In the genomic region with DNA sequence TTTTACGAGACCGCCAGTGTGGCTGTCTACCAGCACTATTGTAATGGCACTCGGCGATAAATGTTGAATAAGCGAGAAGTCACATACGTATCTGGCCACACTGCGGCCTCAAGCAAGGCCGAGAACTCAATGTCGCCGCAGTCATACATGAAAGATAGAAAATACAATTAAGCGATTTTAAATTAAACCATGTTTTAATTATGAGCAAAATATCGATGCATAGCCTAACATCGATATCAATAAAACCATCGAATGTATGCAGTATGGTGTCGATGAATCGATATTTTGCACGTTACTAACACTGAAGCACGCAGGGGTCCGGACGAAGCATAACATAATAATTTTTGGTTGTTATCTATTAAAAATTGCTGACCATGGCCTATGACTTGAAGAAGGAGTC, we compare ENCODE assay signal across 1 fruit fly cellular context.
TF ChIP-seq lines count a peak whose summit lies in the region.

A gene (minus strand): TSS at position 202 of the 400 bp plus-strand sequence.
A gene (plus strand): TSS at position 288 of the 400 bp plus-strand sequence.

TF ChIP-seq in whole organism, embryonic, 481 proteins besides CTCF, POLR2A, EP300 and RAD21 (continued from another document and continues in another):
- TF ChIP-seq Mad (GFP tag; optimal IDR thresholded peaks at IDR 0.05; lab: Kevin White, UChicago) (peak; percentile 33), CG12659 (GFP tag; optimal IDR thresholded peaks at IDR 0.05; lab: Kevin White, UChicago) (peak; percentile 65), Antp (GFP tag; optimal IDR thresholded peaks at IDR 0.05; lab: Kevin White, UChicago) (peak; percentile 14), Camta (GFP tag; optimal IDR thresholded peaks at IDR 0.05; lab: Kevin White, UChicago) (peak; percentile 20), CG42726 (GFP tag; IDR thresholded peaks at IDR 0.05; lab: Robert Waterston, UW; ENCODE audit: partially characterized antibody) (peak; percentile 94), lilli (GFP tag; optimal IDR thresholded peaks at IDR 0.05; lab: Kevin White, UChicago) (peak; percentile 29), mam (GFP tag; optimal IDR thresholded peaks at IDR 0.05; lab: Kevin White, UChicago) (peak; percentile 30), CG2678 (tag; optimal IDR thresholded peaks at IDR 0.05; lab: Kevin White, UChicago) (no peak), sna (GFP tag; IDR thresholded peaks at IDR 0.05; lab: Robert Waterston, UW; ENCODE audit: partially characterized antibody) (peak; percentile 90), CG3995 (GFP tag; optimal IDR thresholded peaks at IDR 0.05; lab: Kevin White, UChicago) (peak; percentile 55), CG9609 (GFP tag; optimal IDR thresholded peaks at IDR 0.05; lab: Kevin White, UChicago) (no peak), CG7928 (GFP tag; optimal IDR thresholded peaks at IDR 0.05; lab: Kevin White, UChicago) (peak; percentile 33), ftz-f1 (GFP tag; optimal IDR thresholded peaks at IDR 0.05; lab: Kevin White, UChicago) (peak; percentile 10), CG33213 (GFP tag; optimal IDR thresholded peaks at IDR 0.05; lab: Kevin White, UChicago) (peak; percentile 78), nom (GFP tag; optimal IDR thresholded peaks at IDR 0.05; lab: Kevin White, UChicago) (no peak), CG34422 (GFP tag; IDR thresholded peaks at IDR 0.05; lab: Robert Waterston, UW) (no peak), CG11085 (GFP tag; IDR thresholded peaks at IDR 0.05; lab: Robert Waterston, UW) (no peak), gsb-n (tag; optimal IDR thresholded peaks at IDR 0.05; lab: Kevin White, UChicago) (no peak), inv (GFP tag; IDR thresholded peaks at IDR 0.05; lab: Robert Waterston, UW; ENCODE audit: partially characterized antibody) (peak; percentile 96), CG6272 (GFP tag; IDR thresholded peaks at IDR 0.05; lab: Robert Waterston, UW) (peak; percentile 39; the same call in 1 of the 2 replicates), trem (tag; optimal IDR thresholded peaks at IDR 0.05; lab: Kevin White, UChicago) (peak; percentile 61), Ets97D (GFP tag; optimal IDR thresholded peaks at IDR 0.05; lab: Kevin White, UChicago) (peak; percentile 72), peb (GFP tag; IDR thresholded peaks at IDR 0.05; lab: Robert Waterston, UW) (no peak), CHES-1-like (GFP tag; optimal IDR thresholded peaks at IDR 0.05; lab: Kevin White, UChicago) (no peak), nerfin-2 (GFP tag; IDR thresholded peaks at IDR 0.05; lab: Robert Waterston, UW; ENCODE audit: partially characterized antibody) (peak; percentile 81), tgo (GFP tag; IDR thresholded peaks at IDR 0.05; lab: Robert Waterston, UW) (no peak), knrl (GFP tag; IDR thresholded peaks at IDR 0.05; lab: Robert Waterston, UW; ENCODE audit: partially characterized antibody) (peak; percentile 98), CG15514 (GFP tag; optimal IDR thresholded peaks at IDR 0.05; lab: Kevin White, UChicago) (peak; percentile 91), sc (optimal IDR thresholded peaks at IDR 0.05; lab: Kevin White, UChicago) (no peak), sc (GFP tag; optimal IDR thresholded peaks at IDR 0.05; lab: Kevin White, UChicago) (no peak), eyg (GFP tag; optimal IDR thresholded peaks at IDR 0.05; lab: Kevin White, UChicago) (no peak), CG18476 (GFP tag; optimal IDR thresholded peaks at IDR 0.05; lab: Kevin White, UChicago) (no peak), chm (GFP tag; IDR thresholded peaks at IDR 0.05; lab: Robert Waterston, UW) (no peak), Adf1 (GFP tag; IDR thresholded peaks at IDR 0.05; lab: Robert Waterston, UW) (peak; percentile 28; the same call in 1 of the 2 replicates), stwl (tag; optimal IDR thresholded peaks at IDR 0.05; lab: Kevin White, UChicago) (peak; percentile 98), CG2889 (GFP tag; IDR thresholded peaks at IDR 0.05; lab: Robert Waterston, UW) (no peak), Gug (GFP tag; IDR thresholded peaks at IDR 0.05; lab: Robert Waterston, UW) (peak; percentile 17; the same call in 1 of the 4 replicates), shn (GFP tag; optimal IDR thresholded peaks at IDR 0.05; lab: Kevin White, UChicago) (no peak), CG3726 (GFP tag; IDR thresholded peaks at IDR 0.05; lab: Robert Waterston, UW) (no peak), CG10979 (tag; optimal IDR thresholded peaks at IDR 0.05; lab: Kevin White, UChicago) (peak; percentile 15), CG34224 (GFP tag; IDR thresholded peaks at IDR 0.05; lab: Robert Waterston, UW; ENCODE audit: partially characterized antibody) (peak; percentile 93), gem (tag; optimal IDR thresholded peaks at IDR 0.05; lab: Kevin White, UChicago) (peak; percentile 16), CG13624 (GFP tag; optimal IDR thresholded peaks at IDR 0.05; lab: Kevin White, UChicago) (peak; percentile 15), vnd (GFP tag; IDR thresholded peaks at IDR 0.05; lab: Robert Waterston, UW; ENCODE audit: partially characterized antibody) (peak; percentile 96), CG11504 (tag; optimal IDR thresholded peaks at IDR 0.05; lab: Kevin White, UChicago) (no peak), Deaf1 (tag; optimal IDR thresholded peaks at IDR 0.05; lab: Kevin White, UChicago) (no peak), Lhr (GFP tag; optimal IDR thresholded peaks at IDR 0.05; lab: Kevin White, UChicago) (peak; percentile 72), GATAe (GFP tag; conservative IDR thresholded peaks at IDR 0.05; lab: Robert Waterston, UW) (0 out of 2 replicates have a peak, but pooled peaks have one; percentile 18), chn (GFP tag; optimal IDR thresholded peaks at IDR 0.05; lab: Kevin White, UChicago) (peak; percentile 17), CG10543 (GFP tag; optimal IDR thresholded peaks at IDR 0.05; lab: Kevin White, UChicago) (no peak), amos (GFP tag; IDR thresholded peaks at IDR 0.05; lab: Robert Waterston, UW; ENCODE audit: partially characterized antibody) (peak; percentile 96), CG31365 (tag; optimal IDR thresholded peaks at IDR 0.05; lab: Kevin White, UChicago) (no peak), CG12769 (tag; optimal IDR thresholded peaks at IDR 0.05; lab: Kevin White, UChicago) (no peak), CG1792 (GFP tag; optimal IDR thresholded peaks at IDR 0.05; lab: Kevin White, UChicago) (no peak), CG8359 (GFP tag; optimal IDR thresholded peaks at IDR 0.05; lab: Kevin White, UChicago; ENCODE audit: borderline replicate concordance) (no peak), MESR4 (GFP tag; optimal IDR thresholded peaks at IDR 0.05; lab: Kevin White, UChicago) (peak; percentile 37), Elba2 (GFP tag; optimal IDR thresholded peaks at IDR 0.05; lab: Kevin White, UChicago) (peak; percentile 24), CG10267 (tag; optimal IDR thresholded peaks at IDR 0.05; lab: Kevin White, UChicago) (peak; percentile 92), dmrt11E (tag; optimal IDR thresholded peaks at IDR 0.05; lab: Kevin White, UChicago) (peak; percentile 17), gfzf (GFP tag; optimal IDR thresholded peaks at IDR 0.05; lab: Kevin White, UChicago) (peak; percentile 87), CG14710 (tag; optimal IDR thresholded peaks at IDR 0.05; lab: Kevin White, UChicago) (peak; percentile 55), CG6791 (GFP tag; IDR thresholded peaks at IDR 0.05; lab: Robert Waterston, UW; ENCODE audit: partially characterized antibody) (peak; percentile 96), sug (tag; optimal IDR thresholded peaks at IDR 0.05; lab: Kevin White, UChicago) (peak; percentile 82), ERR (GFP tag; optimal IDR thresholded peaks at IDR 0.05; lab: Kevin White, UChicago) (no peak), CG16779 (GFP tag; IDR thresholded peaks at IDR 0.05; lab: Robert Waterston, UW) (no peak), Dbx (GFP tag; IDR thresholded peaks at IDR 0.05; lab: Robert Waterston, UW) (0 out of 3 replicates have a peak, but pooled peaks have one; percentile 56), Six4 (GFP tag; optimal IDR thresholded peaks at IDR 0.05; lab: Kevin White, UChicago) (no peak), CG34376 (GFP tag; optimal IDR thresholded peaks at IDR 0.05; lab: Kevin White, UChicago) (no peak), CG15601 (tag; optimal IDR thresholded peaks at IDR 0.05; lab: Kevin White, UChicago) (peak; percentile 9), p53 (GFP tag; optimal IDR thresholded peaks at IDR 0.05; lab: Kevin White, UChicago) (no peak), h (optimal IDR thresholded peaks at IDR 0.05; lab: Kevin White, UChicago) (no peak), E2f1 (GFP tag; IDR thresholded peaks at IDR 0.05; lab: Robert Waterston, UW) (no peak), CoRest (tag; optimal IDR thresholded peaks at IDR 0.05; lab: Kevin White, UChicago) (peak; percentile 21), slbo (GFP tag; IDR thresholded peaks at IDR 0.05; lab: Robert Waterston, UW) (peak; percentile 35; the same call in 1 of the 2 replicates), gt (GFP tag; IDR thresholded peaks at IDR 0.05; lab: Robert Waterston, UW) (no peak), zen (tag; optimal IDR thresholded peaks at IDR 0.05; lab: Kevin White, UChicago) (peak; percentile 62), CG2120 (GFP tag; optimal IDR thresholded peaks at IDR 0.05; lab: Kevin White, UChicago) (peak; percentile 36), lola (GFP tag; optimal IDR thresholded peaks at IDR 0.05; lab: Kevin White, UChicago) (peak in 1 of 3 experiments; percentile 0), vvl (GFP tag; IDR thresholded peaks at IDR 0.05; lab: Robert Waterston, UW) (peak; percentile 20; the same call in 1 of the 2 replicates), CG8924 (tag; optimal IDR thresholded peaks at IDR 0.05; lab: Kevin White, UChicago) (peak; percentile 47), NFAT (GFP tag; IDR thresholded peaks at IDR 0.05; lab: Robert Waterston, UW) (no peak), H2.0 (GFP tag; IDR thresholded peaks at IDR 0.05; lab: Robert Waterston, UW) (0 out of 2 replicates have a peak, but pooled peaks have one; percentile 25), Doc3 (GFP tag; IDR thresholded peaks at IDR 0.05; lab: Robert Waterston, UW; ENCODE audit: partially characterized antibody) (peak; percentile 96), Dad (GFP tag; optimal IDR thresholded peaks at IDR 0.05; lab: Kevin White, UChicago) (peak; percentile 6), CG9797 (GFP tag; optimal IDR thresholded peaks at IDR 0.05; lab: Kevin White, UChicago) (peak; percentile 71), NC2β (GFP tag; optimal IDR thresholded peaks at IDR 0.05; lab: Kevin White, UChicago) (no peak), Doc2 (GFP tag; IDR thresholded peaks at IDR 0.05; lab: Robert Waterston, UW) (no peak), Dref (GFP tag; IDR thresholded peaks at IDR 0.05; lab: Robert Waterston, UW) (peak; percentile 88), CG9817 (tag; optimal IDR thresholded peaks at IDR 0.05; lab: Kevin White, UChicago) (peak; percentile 13), CG15696 (tag; optimal IDR thresholded peaks at IDR 0.05; lab: Kevin White, UChicago) (no peak), kay (GFP tag; optimal IDR thresholded peaks at IDR 0.05; lab: Kevin White, UChicago) (no peak), CG12299 (tag; optimal IDR thresholded peaks at IDR 0.05; lab: Kevin White, UChicago) (peak; percentile 14), Med (GFP tag; lab: Kevin White, UChicago) (peak; percentile 82), Rx (GFP tag; IDR thresholded peaks at IDR 0.05; lab: Robert Waterston, UW) (no peak), CG10431 (GFP tag; optimal IDR thresholded peaks at IDR 0.05; lab: Kevin White, UChicago) (no peak), ems (GFP tag; optimal IDR thresholded peaks at IDR 0.05; lab: Kevin White, UChicago) (peak; percentile 27), CG18619 (GFP tag; optimal IDR thresholded peaks at IDR 0.05; lab: Kevin White, UChicago) (no peak), sens (GFP tag; lab: Kevin White, UChicago) (peak; percentile 84), al (GFP tag; IDR thresholded peaks at IDR 0.05; lab: Robert Waterston, UW) (0 out of 2 replicates have a peak, but pooled peaks have one; percentile 8), Hr39 (optimal IDR thresholded peaks at IDR 0.05; lab: Kevin White, UChicago) (no peak), pho (GFP tag; optimal IDR thresholded peaks at IDR 0.05; lab: Kevin White, UChicago) (peak; percentile 32), CG18764 (GFP tag; optimal IDR thresholded peaks at IDR 0.05; lab: Kevin White, UChicago) (no peak), dmrt99B (tag; optimal IDR thresholded peaks at IDR 0.05; lab: Kevin White, UChicago) (no peak), Sox100B (GFP tag; optimal IDR thresholded peaks at IDR 0.05; lab: Kevin White, UChicago) (no peak), CG17361 (GFP tag; IDR thresholded peaks at IDR 0.05; lab: Robert Waterston, UW) (0 out of 3 replicates have a peak, but pooled peaks have one; percentile 32), CG8478 (optimal IDR thresholded peaks at IDR 0.05; lab: Kevin White, UChicago) (no peak), Hmr (GFP tag; optimal IDR thresholded peaks at IDR 0.05; lab: Kevin White, UChicago) (peak; percentile 64), BEAF-32 (GFP tag; optimal IDR thresholded peaks at IDR 0.05; lab: Kevin White, UChicago) (peak; percentile 95), tio (GFP tag; optimal IDR thresholded peaks at IDR 0.05; lab: Kevin White, UChicago) (no peak), Scr (GFP tag; IDR thresholded peaks at IDR 0.05; lab: Robert Waterston, UW; ENCODE audit: partially characterized antibody) (peak; percentile 95), toy (GFP tag; IDR thresholded peaks at IDR 0.05; lab: Robert Waterston, UW) (no peak), CG32767 (GFP tag; IDR thresholded peaks at IDR 0.05; lab: Robert Waterston, UW) (no peak), hb (GFP tag; IDR thresholded peaks at IDR 0.05; lab: Robert Waterston, UW; ENCODE audit: partially characterized antibody) (peak; percentile 95), YL-1 (GFP tag; optimal IDR thresholded peaks at IDR 0.05; lab: Kevin White, UChicago) (peak; percentile 22), CG30020 (tag; optimal IDR thresholded peaks at IDR 0.05; lab: Kevin White, UChicago) (peak; percentile 51), lbe (GFP tag; optimal IDR thresholded peaks at IDR 0.05; lab: Kevin White, UChicago) (peak; percentile 31), CG8281 (tag; optimal IDR thresholded peaks at IDR 0.05; lab: Kevin White, UChicago) (no peak), CG17186 (GFP tag; optimal IDR thresholded peaks at IDR 0.05; lab: Kevin White, UChicago) (peak; percentile 6), pfk (GFP tag; optimal IDR thresholded peaks at IDR 0.05; lab: Kevin White, UChicago) (no peak), ken (GFP tag; IDR thresholded peaks at IDR 0.05; lab: Robert Waterston, UW) (no peak), CG32532 (GFP tag; IDR thresholded peaks at IDR 0.05; lab: Robert Waterston, UW) (no peak), Opbp (GFP tag; IDR thresholded peaks at IDR 0.05; lab: Robert Waterston, UW; ENCODE audit: partially characterized antibody) (peak; percentile 94), CG6654 (GFP tag; optimal IDR thresholded peaks at IDR 0.05; lab: Kevin White, UChicago) (no peak), Ada2b (GFP tag; IDR thresholded peaks at IDR 0.05; lab: Robert Waterston, UW) (no peak), Ets65A (GFP tag; lab: Kevin White, UChicago) (peak; percentile 95), exex (tag; optimal IDR thresholded peaks at IDR 0.05; lab: Kevin White, UChicago) (peak; percentile 12)
